Fruit fly (Drosophila melanogaster) whole organism, pupa: ENCODE measurements around the gene CG2260.

Source experiments
- CG12605 ChIP-seq: fragments of 200-800 bp; sonication (Bioruptor generic); IDR thresholded peaks from 2 replicates; pipeline ENCODE4 v1.3.6; 2022; ENCODE audit warnings: missing biosample characterization, missing genetic modification characterization
- CG13204 ChIP-seq: fragments of 200-800 bp; sonication (Bioruptor generic); optimal IDR thresholded peaks from 2 replicates; lab custom pipeline; 2018; ENCODE audit warnings: missing biosample characterization, mild to moderate bottlenecking, missing genetic modification characterization, moderate library complexity
- CG14655 ChIP-seq: fragments of 200-800 bp; sonication (Bioruptor generic); optimal IDR thresholded peaks from 3 replicates; lab custom pipeline; 2017; ENCODE audit warnings: mild to moderate bottlenecking, missing biosample characterization, missing genetic modification reagents, missing genetic modification characterization
- CG15710 ChIP-seq: fragments of 200-800 bp; sonication (Bioruptor generic); optimal IDR thresholded peaks from 2 replicates; lab custom pipeline; 2018; ENCODE audit warnings: missing biosample characterization, mild to moderate bottlenecking, missing genetic modification characterization, moderate library complexity
- CG17806 ChIP-seq: fragments of 200-800 bp; sonication (Bioruptor generic); optimal IDR thresholded peaks from 2 replicates; lab custom pipeline; 2018; ENCODE audit warnings: missing biosample characterization, mild to moderate bottlenecking, missing genetic modification characterization, moderate library complexity
- CG32121 ChIP-seq: fragments of 200-800 bp; sonication (Bioruptor generic); IDR thresholded peaks from 2 replicates; pipeline ENCODE4 v1.3.6; 2022; ENCODE audit warnings: missing biosample characterization, missing genetic modification characterization
- CG34367 ChIP-seq: fragments of 200-800 bp; sonication (Bioruptor generic); optimal IDR thresholded peaks from 2 replicates; lab custom pipeline; 2018; ENCODE audit warnings: missing biosample characterization, mild to moderate bottlenecking, missing genetic modification characterization
- CG4496 ChIP-seq: fragments of 200-800 bp; sonication (Bioruptor generic); IDR thresholded peaks from 3 replicates; pipeline ENCODE4 v1.3.6; 2022; ENCODE audit warnings: missing biosample characterization, missing genetic modification characterization
- CG8159 ChIP-seq: fragments of 200-800 bp; sonication (Bioruptor generic); optimal IDR thresholded peaks from 3 replicates; lab custom pipeline; 2018; ENCODE audit warnings: missing biosample characterization, mild to moderate bottlenecking, missing genetic modification characterization, moderate library complexity
- CG8301 ChIP-seq: fragments of 200-800 bp; sonication (Bioruptor generic); optimal IDR thresholded peaks from 2 replicates; lab custom pipeline; 2018; ENCODE audit warnings: missing biosample characterization, mild to moderate bottlenecking, missing genetic modification characterization
- CG9948 ChIP-seq: fragments of 200-800 bp; sonication (Bioruptor generic); optimal IDR thresholded peaks from 2 replicates; lab custom pipeline; 2018; ENCODE audit warnings: missing biosample characterization, mild to moderate bottlenecking, missing genetic modification characterization, moderate library complexity
- D1 ChIP-seq: fragments of 200-800 bp; sonication (Bioruptor generic); optimal IDR thresholded peaks from 2 replicates; lab custom pipeline; 2018; ENCODE audit warnings: missing biosample characterization, mild to moderate bottlenecking, missing genetic modification characterization, moderate library complexity
- EcR ChIP-seq: fragments of 200-800 bp; sonication (Bioruptor generic); optimal IDR thresholded peaks from 3 replicates; lab custom pipeline; 2019; ENCODE audit warnings: missing biosample characterization, missing genetic modification characterization, mild to moderate bottlenecking, moderate library complexity, missing genetic modification reagents
- Ets98B ChIP-seq: fragments of 200-800 bp; sonication (Bioruptor generic); IDR thresholded peaks from 2 replicates; pipeline ENCODE4 v1.3.6; 2022; ENCODE audit warnings: missing biosample characterization, missing genetic modification characterization
- Pif1A ChIP-seq: fragments of 200-800 bp; sonication (Bioruptor generic); optimal IDR thresholded peaks from 3 replicates; lab custom pipeline; 2016; ENCODE audit warnings: missing biosample characterization, missing genetic modification characterization
- Pif1B ChIP-seq: fragments of 200-800 bp; sonication (Bioruptor generic); optimal IDR thresholded peaks from 3 replicates; lab custom pipeline; 2016; ENCODE audit warnings: missing biosample characterization, missing genetic modification characterization
- Snoo ChIP-seq: fragments of 200-800 bp; sonication (Bioruptor generic); optimal IDR thresholded peaks from 3 replicates; lab custom pipeline; 2017; ENCODE audit warnings: missing biosample characterization, mild to moderate bottlenecking, missing genetic modification characterization, inconsistent platforms
- fd96Ca ChIP-seq: fragments of 200-800 bp; sonication (Bioruptor generic); IDR thresholded peaks from 3 replicates; pipeline ENCODE4 v1.3.6; 2022; ENCODE audit warnings: missing biosample characterization, missing genetic modification characterization
- rn ChIP-seq: fragments of 200-800 bp; sonication (Bioruptor generic); IDR thresholded peaks from 2 replicates; pipeline ENCODE4 v1.3.6; 2022; ENCODE audit warnings: missing biosample characterization, missing genetic modification characterization

The CG2260 gene

DNA sequence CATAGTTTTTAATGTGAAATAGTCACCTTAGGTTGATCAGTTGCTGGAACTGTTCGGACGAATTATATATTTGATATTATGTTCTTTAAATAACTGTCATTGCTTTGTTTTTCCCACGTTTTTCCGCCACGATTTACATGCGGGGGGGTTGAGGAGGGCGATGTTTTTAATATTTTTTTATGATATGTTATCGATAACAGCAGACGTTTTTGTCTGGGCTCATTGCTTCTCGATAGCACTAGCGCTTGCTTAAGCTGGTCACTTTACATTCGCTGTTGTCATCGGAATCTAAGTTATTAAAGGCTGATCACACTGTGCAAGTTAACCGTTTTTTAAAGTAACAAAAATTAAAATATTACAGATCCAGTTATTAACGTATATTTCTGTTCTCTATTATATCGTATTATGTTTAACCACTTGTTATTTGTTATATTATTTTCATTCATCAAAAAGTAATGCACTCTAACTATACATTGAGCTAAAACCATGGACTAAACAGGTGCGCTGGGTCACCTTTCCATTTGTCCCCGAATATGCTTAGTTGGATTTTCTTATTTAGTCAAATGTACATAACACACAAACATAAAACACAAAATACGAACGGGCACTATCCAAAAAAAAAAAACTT lies 45.5 kb downstream of the CG2260 start, which contains the start of the genes Upf2 and CG1571:
Gene Upf2, minus strand, starts transcription at position 167 of the 628 bp plus-strand sequence.
Gene CG1571, plus strand, starts transcription at position 578 of the 628 bp plus-strand sequence.
- TF ChIP-seq Ets98B (GFP tag; lab: Robert Waterston, UW) (no peak), CG12605 (GFP tag; lab: Robert Waterston, UW) (no peak), CG17806 (tag; lab: Kevin White, UChicago) (no peak), CG15710 (no peak), CG8301 (tag; lab: Kevin White, UChicago) (no peak), Snoo (no peak), CG34367 (tag; lab: Kevin White, UChicago) (no peak), CG4496 (GFP tag; lab: Robert Waterston, UW) (no peak), EcR (GFP tag; lab: Kevin White, UChicago) (no peak), CG9948 (tag; lab: Kevin White, UChicago) (no peak), D1 (tag; lab: Kevin White, UChicago) (no peak), fd96Ca (GFP tag; lab: Robert Waterston, UW) (no peak), rn (GFP tag; lab: Robert Waterston, UW) (no peak), CG8159 (no peak), CG32121 (no peak), Pif1A (GFP tag; lab: Kevin White, UChicago) (no peak), Pif1B (no peak), CG13204 (GFP tag; lab: Kevin White, UChicago) (no peak), CG14655 (GFP tag; lab: Kevin White, UChicago) (no peak)
